Fruit fly (Drosophila melanogaster) S2 (cell line): ENCODE results near the gene CG13972.

Source experiments
- CG8478 ChIP-seq: fragments of >200 bp; optimal IDR thresholded peaks from 2 replicates; lab custom pipeline; 2018
- CTCF ChIP-seq, 2 experiments: fragments of >200 bp; optimal IDR thresholded peaks; 2 replicates each; lab custom pipeline; 2018

- TF ChIP-seq CTCF (optimal IDR thresholded peaks at IDR 0.05; lab: Kevin White, UChicago) (no peak), CG8478 (lab: Kevin White, UChicago) (no peak)
Measured at dm6 chr3R:27502856-27503255, 14.2 kb downstream of the CG13972 start, which contains the start of gene CG5402.
